Fruit fly (Drosophila melanogaster): Measurements from ENCODE around the gene mthl11.

Gene mthl11

DNA sequence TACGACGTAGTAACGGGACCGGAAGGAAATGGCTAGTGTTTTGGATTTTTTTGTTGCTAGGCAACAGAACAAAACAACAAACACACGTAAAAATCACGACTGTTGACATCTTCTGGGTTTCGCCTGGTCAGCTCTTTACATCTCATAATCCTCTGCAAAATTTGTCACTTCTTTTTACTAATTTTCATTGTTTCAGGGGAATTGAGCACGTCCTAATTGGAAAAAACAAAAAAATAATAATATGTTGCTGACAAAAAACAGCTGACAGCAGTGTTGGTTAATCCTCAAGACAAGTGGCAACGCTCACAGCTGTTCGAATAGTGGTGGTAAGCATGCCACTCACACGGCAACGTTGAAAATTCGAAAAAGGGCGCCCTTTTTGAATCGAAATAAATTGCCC is 23.0 kb upstream of the mthl11 start, which contains the start of gene Rfx (continued):
- TF ChIP-seq CG6854 (GFP tag; optimal IDR thresholded peaks at IDR 0.05) (peak; percentile 74), CG6808 (GFP tag; optimal IDR thresholded peaks at IDR 0.05) (peak; percentile 49), dsx (GFP tag; optimal IDR thresholded peaks at IDR 0.05; ENCODE audit: poor library complexity, severe bottlenecking) (peak; percentile 68), esn (GFP tag; optimal IDR thresholded peaks at IDR 0.05) (peak; percentile 34)

dm6 chr3R:10378989-10379388 is 21.8 kb upstream of the mthl11 start:
- no peak for TF ChIP-seq CG10631 (GFP tag; optimal IDR thresholded peaks at IDR 0.05)
- no peak for TF ChIP-seq Sox15 (GFP tag; optimal IDR thresholded peaks at IDR 0.05)
- TF ChIP-seq Eip78C (GFP tag), result peak; percentile 71
- no peak for TF ChIP-seq topi (GFP tag; optimal IDR thresholded peaks at IDR 0.05)
- TF ChIP-seq achi (GFP tag; optimal IDR thresholded peaks at IDR 0.05), result no peak
- no peak for TF ChIP-seq CG6854 (GFP tag; optimal IDR thresholded peaks at IDR 0.05)
- peak; percentile 35 for TF ChIP-seq CG6276 (GFP tag; optimal IDR thresholded peaks at IDR 0.05)
- no peak for TF ChIP-seq Sox14 (GFP tag; optimal IDR thresholded peaks at IDR 0.05)
- no peak for TF ChIP-seq dsx (GFP tag; optimal IDR thresholded peaks at IDR 0.05; ENCODE audit: poor library complexity, severe bottlenecking)
- TF ChIP-seq CG4318 (GFP tag; optimal IDR thresholded peaks at IDR 0.05), result no peak
- TF ChIP-seq CG11902 (GFP tag; optimal IDR thresholded peaks at IDR 0.05), result no peak
- TF ChIP-seq fd85E (GFP tag; optimal IDR thresholded peaks at IDR 0.05), result no peak
- no peak for TF ChIP-seq Eip75B (GFP tag; optimal IDR thresholded peaks at IDR 0.05)
- peak; percentile 50 for TF ChIP-seq CG32006 (GFP tag; optimal IDR thresholded peaks at IDR 0.05)
- TF ChIP-seq CG6792 (GFP tag; optimal IDR thresholded peaks at IDR 0.05), result no peak
- TF ChIP-seq CG31627 (GFP tag; optimal IDR thresholded peaks at IDR 0.05), result no peak
- no peak for TF ChIP-seq CG8632 (GFP tag; optimal IDR thresholded peaks at IDR 0.05)
- no peak for TF ChIP-seq fd59A (GFP tag; optimal IDR thresholded peaks at IDR 0.05)
- TF ChIP-seq OdsH (GFP tag; optimal IDR thresholded peaks at IDR 0.05), result no peak
- no peak for TF ChIP-seq eg (GFP tag; IDR thresholded peaks at IDR 0.05)
- no peak for TF ChIP-seq Eip93F (GFP tag; optimal IDR thresholded peaks at IDR 0.05)
- TF ChIP-seq Gug (GFP tag; IDR thresholded peaks at IDR 0.05), result no peak
- TF ChIP-seq pdm3 (GFP tag; optimal IDR thresholded peaks at IDR 0.05), result no peak
- TF ChIP-seq CG34406 (GFP tag; optimal IDR thresholded peaks at IDR 0.05), result no peak
- TF ChIP-seq salr (GFP tag; optimal IDR thresholded peaks at IDR 0.05), result peak in 1 of 2 experiments; percentile 38
- TF ChIP-seq dac (GFP tag; optimal IDR thresholded peaks at IDR 0.05), result no peak
- no peak for TF ChIP-seq acj6 (GFP tag; optimal IDR thresholded peaks at IDR 0.05)
- TF ChIP-seq Lpt (GFP tag; optimal IDR thresholded peaks at IDR 0.05), result no peak
- TF ChIP-seq Hr4 (GFP tag; optimal IDR thresholded peaks at IDR 0.05), result peak; percentile 36
- TF ChIP-seq Sox102F (GFP tag; optimal IDR thresholded peaks at IDR 0.05), result no peak
- TF ChIP-seq CG11294 (GFP tag; IDR thresholded peaks at IDR 0.05), result no peak
- TF ChIP-seq CG16779 (tag; optimal IDR thresholded peaks at IDR 0.05), result no peak
- TF ChIP-seq CG6808 (GFP tag; optimal IDR thresholded peaks at IDR 0.05), result no peak

DNA sequence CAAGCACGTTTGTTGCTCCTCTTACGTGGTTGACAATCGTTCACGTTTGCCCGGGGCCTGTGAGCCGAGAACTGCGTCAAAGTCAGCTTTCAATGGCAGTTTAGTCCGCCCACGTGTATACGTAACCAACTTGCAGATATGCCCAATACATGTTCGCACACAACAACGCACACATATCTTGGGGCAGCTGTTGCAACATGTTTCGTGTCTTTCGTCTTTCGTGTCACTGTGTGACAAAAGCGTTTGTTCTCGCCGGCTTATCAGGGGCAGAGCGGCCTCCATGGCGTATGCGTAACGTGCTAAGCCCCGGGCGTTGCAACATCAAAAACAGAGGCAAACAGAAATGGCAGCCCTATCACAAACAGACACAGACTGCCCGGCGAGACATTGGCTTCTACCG is 21.4 kb upstream of the mthl11 start:
- TF ChIP-seq CG11762 (GFP tag; optimal IDR thresholded peaks at IDR 0.05; ENCODE audit: insufficient read depth), result no peak
- TF ChIP-seq CG8632 (GFP tag; optimal IDR thresholded peaks at IDR 0.05), result no peak
- TF ChIP-seq vri (GFP tag; optimal IDR thresholded peaks at IDR 0.05), result no peak
- TF ChIP-seq lz (GFP tag; optimal IDR thresholded peaks at IDR 0.05), result no peak
- no peak for TF ChIP-seq Sox14 (GFP tag; optimal IDR thresholded peaks at IDR 0.05)
- TF ChIP-seq Hr39 (GFP tag; optimal IDR thresholded peaks at IDR 0.05), result no peak

dm6 chr3R:10380025-10380424 is 20.8 kb upstream of the mthl11 start:
- TF ChIP-seq CG6808 (GFP tag; optimal IDR thresholded peaks at IDR 0.05) (no peak), Sox14 (GFP tag; optimal IDR thresholded peaks at IDR 0.05) (no peak), Hr4 (GFP tag; optimal IDR thresholded peaks at IDR 0.05) (peak; percentile 24), CG8319 (GFP tag; optimal IDR thresholded peaks at IDR 0.05) (no peak), Ets21C (GFP tag; optimal IDR thresholded peaks at IDR 0.05) (no peak), Gug (GFP tag; IDR thresholded peaks at IDR 0.05) (no peak), cyc (GFP tag; optimal IDR thresholded peaks at IDR 0.05) (no peak), CG34406 (GFP tag; optimal IDR thresholded peaks at IDR 0.05) (no peak), svp (GFP tag) (peak; percentile 24), dsx (GFP tag; optimal IDR thresholded peaks at IDR 0.05; ENCODE audit: poor library complexity, severe bottlenecking) (no peak), Eip75B (GFP tag; optimal IDR thresholded peaks at IDR 0.05) (no peak), Eip78C (GFP tag) (no peak), CG16779 (tag; optimal IDR thresholded peaks at IDR 0.05) (no peak), CG6854 (GFP tag; optimal IDR thresholded peaks at IDR 0.05) (no peak), CG10631 (GFP tag; optimal IDR thresholded peaks at IDR 0.05) (no peak), CG11902 (GFP tag; optimal IDR thresholded peaks at IDR 0.05) (no peak), fd85E (GFP tag; optimal IDR thresholded peaks at IDR 0.05) (no peak), fd59A (GFP tag; optimal IDR thresholded peaks at IDR 0.05) (no peak), CG32006 (GFP tag; optimal IDR thresholded peaks at IDR 0.05) (peak; percentile 57), dac (GFP tag; optimal IDR thresholded peaks at IDR 0.05) (no peak), CG10669 (GFP tag; optimal IDR thresholded peaks at IDR 0.05) (no peak)

All from whole organism, prepupa.